Fruit fly (Drosophila melanogaster) whole organism, wandering third instar larva: ENCODE data around the gene CG4218.

Source experiments
- Dfd ChIP-seq: fragments of >200 bp; optimal IDR thresholded peaks from 2 replicates; lab custom pipeline; 2017; ENCODE audit warnings: missing biosample characterization, missing genetic modification characterization
- Dif ChIP-seq: fragments of 200-275, 200-300 bp; sonication (Bioruptor generic); optimal IDR thresholded peaks from 2 replicates; lab custom pipeline; 2018; ENCODE audit warnings: missing biosample characterization, missing genetic modification characterization; ENCODE audit not compliant: partially characterized antibody
- Jra ChIP-seq: sonication (Bioruptor generic); optimal IDR thresholded peaks from 2 replicates; lab custom pipeline; 2016; ENCODE audit warnings: missing biosample characterization, missing genetic modification characterization
- Myc ChIP-seq: fragments of >200 bp; optimal IDR thresholded peaks from 2 replicates; lab custom pipeline; 2017
- OdsH ChIP-seq: fragments of 200-800 bp; sonication (Bioruptor generic); optimal IDR thresholded peaks from 2 replicates; lab custom pipeline; 2016; ENCODE audit warnings: missing biosample characterization, mild to moderate bottlenecking, missing genetic modification characterization
- dsf ChIP-seq: sonication (Bioruptor generic); optimal IDR thresholded peaks from 2 replicates; lab custom pipeline; 2016; ENCODE audit warnings: missing biosample characterization, missing genetic modification characterization, borderline replicate concordance
- foxo ChIP-seq, 2 experiments: fragments of 200-800 bp; sonication (Bioruptor generic); optimal IDR thresholded peaks; 2 replicates in 1 of 2; 3 replicates in 1 of 2; lab custom pipeline; 2016 to 2017; ENCODE audit warnings: missing biosample characterization in 2 of 2, missing genetic modification characterization in 2 of 2
- fru ChIP-seq: fragments of 200-800 bp; sonication (Bioruptor generic); optimal IDR thresholded peaks from 3 replicates; lab custom pipeline; 2016; ENCODE audit warnings: missing biosample characterization, mild to moderate bottlenecking, missing genetic modification characterization
- psq ChIP-seq: fragments of 200-800 bp; sonication (Bioruptor generic); optimal IDR thresholded peaks from 3 replicates; lab custom pipeline; 2017; ENCODE audit warnings: missing biosample characterization, mild to moderate bottlenecking, missing genetic modification characterization, moderate library complexity
- usp ChIP-seq: fragments of >200 bp; optimal IDR thresholded peaks from 2 replicates; lab custom pipeline; 2017; ENCODE audit warnings: missing biosample characterization, missing genetic modification characterization

DNA sequence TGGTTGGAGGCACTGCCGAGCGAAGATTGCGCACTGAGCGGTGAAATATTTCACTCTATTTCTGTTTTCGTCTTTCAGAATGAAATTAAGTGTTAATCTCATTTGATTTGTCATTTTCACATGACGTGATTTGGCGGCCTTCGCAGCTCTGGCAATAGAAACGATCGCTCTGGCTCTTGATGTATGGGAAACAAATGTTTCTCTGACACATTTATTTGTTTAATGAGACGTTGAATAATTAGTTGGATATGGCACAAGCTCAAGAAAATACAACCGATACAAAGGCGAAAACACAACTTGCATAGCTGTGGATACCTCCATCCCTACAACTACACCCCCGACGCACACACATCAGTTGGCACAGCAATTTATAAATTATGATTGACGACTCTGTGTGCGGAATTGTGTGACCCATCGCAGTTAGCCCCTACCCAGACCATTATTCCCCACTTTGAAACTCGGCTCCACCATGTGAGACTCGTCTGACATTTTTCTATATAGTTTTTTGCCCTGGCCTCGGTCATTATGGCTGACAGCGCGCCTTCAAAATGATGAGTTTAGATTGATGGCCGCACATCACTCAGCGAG lies 10.0 kb upstream of the CG4218 start:
- TF ChIP-seq fru (GFP tag; lab: Kevin White, UChicago) (no peak), foxo (GFP tag; optimal IDR thresholded peaks at IDR 0.05; lab: Kevin White, UChicago) (no peak), Myc (no peak), psq (GFP tag; lab: Kevin White, UChicago) (no peak), OdsH (no peak), usp (GFP tag; lab: Kevin White, UChicago) (no peak), Jra (GFP tag; lab: Kevin White, UChicago) (no peak), Dif (GFP tag; lab: Kevin White, UChicago) (no peak), dsf (GFP tag; lab: Kevin White, UChicago) (no peak), Dfd (GFP tag; lab: Kevin White, UChicago) (no peak)
